Fruit fly (Drosophila melanogaster) whole organism, embryonic: ENCODE measurements around the gene MED22.

Source experiments
- Abd-B ChIP-seq: fragments of 200-800 bp; sonication (Bioruptor generic); optimal IDR thresholded peaks from 2 replicates; lab custom pipeline; 2018; ENCODE audit warnings: missing biosample characterization, mild to moderate bottlenecking, missing genetic modification characterization, moderate library complexity
- Antp ChIP-seq: fragments of 200-800 bp; sonication (Bioruptor generic); optimal IDR thresholded peaks from 3 replicates; lab custom pipeline; 2016; ENCODE audit warnings: missing biosample characterization, missing genetic modification characterization
- Atf-2 ChIP-seq: fragments of 200-800 bp; sonication (Bioruptor generic); optimal IDR thresholded peaks from 2 replicates; lab custom pipeline; 2016; ENCODE audit warnings: missing biosample characterization, missing genetic modification characterization
- Awh ChIP-seq: fragments of 200-800 bp; sonication (Bioruptor generic); IDR thresholded peaks from 2 replicates; pipeline ENCODE4, ENCODE4 v1.3.6; 2022; ENCODE audit warnings: missing biosample characterization, missing genetic modification characterization
- Blimp-1 ChIP-seq: fragments of 200-800 bp; sonication (Bioruptor generic); optimal IDR thresholded peaks from 3 replicates; lab custom pipeline; 2018; ENCODE audit warnings: missing biosample characterization, missing genetic modification characterization, mild to moderate bottlenecking, moderate library complexity, missing genetic modification reagents
- CG10274 ChIP-seq: fragments of 200-800 bp; sonication (Bioruptor generic); optimal IDR thresholded peaks from 3 replicates; lab custom pipeline; 2017; ENCODE audit warnings: missing biosample characterization, mild to moderate bottlenecking, missing genetic modification characterization
- CG12219 ChIP-seq: fragments of 200-800 bp; sonication (Bioruptor generic); optimal IDR thresholded peaks from 3 replicates; lab custom pipeline; 2018; ENCODE audit warnings: missing biosample characterization, mild to moderate bottlenecking, missing genetic modification characterization
- CG12659 ChIP-seq: fragments of 200-800 bp; sonication (Bioruptor generic); optimal IDR thresholded peaks from 3 replicates; lab custom pipeline; 2017; ENCODE audit warnings: mild to moderate bottlenecking, missing biosample characterization, missing genetic modification reagents, missing genetic modification characterization
- CG14014 ChIP-seq: fragments of 200-800 bp; sonication (Bioruptor generic); IDR thresholded peaks from 2 replicates; pipeline ENCODE4 v1.3.6; 2022; ENCODE audit warnings: missing biosample characterization, missing genetic modification characterization
- CG15514 ChIP-seq: fragments of 200-800 bp; sonication (Bioruptor generic); optimal IDR thresholded peaks from 3 replicates; lab custom pipeline; 2017; ENCODE audit warnings: missing biosample characterization, missing genetic modification characterization, mild to moderate bottlenecking, moderate library complexity, missing genetic modification reagents
- CG1603 ChIP-seq: fragments of 200-800 bp; sonication (Bioruptor generic); optimal IDR thresholded peaks from 2 replicates; lab custom pipeline; 2019; ENCODE audit warnings: missing biosample characterization, mild to moderate bottlenecking, missing genetic modification characterization, moderate library complexity
- CG18262 ChIP-seq: fragments of 200-800 bp; optimal IDR thresholded peaks from 3 replicates; lab custom pipeline; 2019; ENCODE audit warnings: missing biosample characterization, mild to moderate bottlenecking, missing genetic modification characterization, moderate library complexity
- CG2120 ChIP-seq: fragments of 200-800 bp; sonication (Bioruptor generic); optimal IDR thresholded peaks from 3 replicates; lab custom pipeline; 2016; ENCODE audit warnings: missing biosample characterization, missing genetic modification characterization
- CG2678 ChIP-seq: fragments of 200-800 bp; sonication (Bioruptor generic); optimal IDR thresholded peaks from 3 replicates; lab custom pipeline; 2019; ENCODE audit warnings: missing biosample characterization, mild to moderate bottlenecking, missing genetic modification characterization, moderate library complexity
- CG2889 ChIP-seq: fragments of 200-800 bp; sonication (Bioruptor generic); IDR thresholded peaks from 3 replicates; pipeline ENCODE4 v1.3.6; 2022; ENCODE audit warnings: missing biosample characterization, missing genetic modification characterization
- CG30020 ChIP-seq: fragments of 200-800 bp; optimal IDR thresholded peaks from 2 replicates; lab custom pipeline; 2019; ENCODE audit warnings: missing biosample characterization, mild to moderate bottlenecking, missing genetic modification characterization, moderate library complexity
- CG30403 ChIP-seq: fragments of 200-800 bp; sonication (Bioruptor generic); optimal IDR thresholded peaks from 3 replicates; lab custom pipeline; 2016; ENCODE audit warnings: missing biosample characterization, missing genetic modification characterization
- CG32532 ChIP-seq: fragments of 200-800 bp; sonication (Bioruptor generic); IDR thresholded peaks from 2 replicates; pipeline ENCODE4 v1.3.6; 2022; ENCODE audit warnings: missing biosample characterization, missing genetic modification characterization
- CG7556 ChIP-seq: fragments of 200-800 bp; sonication (Bioruptor generic); optimal IDR thresholded peaks from 2 replicates; lab custom pipeline; 2017; ENCODE audit warnings: missing biosample characterization, mild to moderate bottlenecking, missing genetic modification characterization
- CG7839 ChIP-seq: fragments of 200-800 bp; sonication (Bioruptor generic); optimal IDR thresholded peaks from 3 replicates; lab custom pipeline; 2018; ENCODE audit warnings: missing biosample characterization, mild to moderate bottlenecking, missing genetic modification characterization, moderate library complexity
- CkIIα-i1 ChIP-seq: fragments of 200-800 bp; sonication (Bioruptor generic); IDR thresholded peaks from 2 replicates; pipeline ENCODE4 v1.3.6; 2022; ENCODE audit warnings: missing biosample characterization, missing genetic modification characterization
- Doc2 ChIP-seq: fragments of 200-800 bp; sonication (Bioruptor generic); IDR thresholded peaks from 2 replicates; pipeline ENCODE4 v1.3.6; 2022; ENCODE audit warnings: missing biosample characterization, missing genetic modification characterization
- GATAe ChIP-seq: fragments of 200-800 bp; sonication (Bioruptor generic); conservative IDR thresholded peaks from 2 replicates; pipeline ENCODE4 v1.3.6; 2022; ENCODE audit warnings: missing biosample characterization, missing genetic modification characterization
- HLH3B ChIP-seq: fragments of 200-800 bp; sonication (Bioruptor generic); IDR thresholded peaks from 2 replicates; pipeline ENCODE4 v1.3.6; 2022; ENCODE audit warnings: missing biosample characterization, missing genetic modification characterization
- Hr3 ChIP-seq: fragments of 200-800 bp; sonication (Bioruptor generic); optimal IDR thresholded peaks from 3 replicates; lab custom pipeline; 2016; ENCODE audit warnings: missing biosample characterization, missing genetic modification characterization
- Med ChIP-seq: fragments of 200-800 bp; sonication (Bioruptor generic); peaks from one replicate; lab custom pipeline; 2016; ENCODE audit warnings: missing biosample characterization, missing genetic modification characterization, mild to moderate bottlenecking, inconsistent platforms, moderate library complexity
- Mes4 ChIP-seq: fragments of 200-800 bp; sonication (Bioruptor generic); optimal IDR thresholded peaks from 2 replicates; lab custom pipeline; 2016; ENCODE audit warnings: missing biosample characterization, missing genetic modification characterization
- Nf-YB ChIP-seq: fragments of 200-800 bp; sonication (Bioruptor generic); optimal IDR thresholded peaks from 3 replicates; lab custom pipeline; 2019; ENCODE audit warnings: missing biosample characterization, mild to moderate bottlenecking, missing genetic modification characterization, moderate library complexity
- Nf-YC ChIP-seq: fragments of 200-800 bp; optimal IDR thresholded peaks from 3 replicates; lab custom pipeline; 2019; ENCODE audit warnings: missing biosample characterization, mild to moderate bottlenecking, missing genetic modification characterization, moderate library complexity
- Rfx ChIP-seq: fragments of 200-800 bp; sonication (Bioruptor generic); IDR thresholded peaks from 2 replicates; pipeline ENCODE4 v1.3.6; 2022; ENCODE audit warnings: missing biosample characterization, missing genetic modification characterization
- Rx ChIP-seq: fragments of 200-800 bp; sonication (Bioruptor generic); IDR thresholded peaks from 2 replicates; pipeline ENCODE4 v1.3.6; 2022; ENCODE audit warnings: missing biosample characterization, missing genetic modification characterization
- Six4 ChIP-seq: fragments of 200-800 bp; sonication (Bioruptor generic); optimal IDR thresholded peaks from 2 replicates; lab custom pipeline; 2016; ENCODE audit warnings: missing biosample characterization, missing genetic modification characterization
- Sry-δ ChIP-seq: fragments of 200-800 bp; sonication (Bioruptor generic); optimal IDR thresholded peaks from 2 replicates; lab custom pipeline; 2016; ENCODE audit warnings: missing biosample characterization, missing genetic modification characterization
- aop ChIP-seq: fragments of 200-800 bp; sonication (Bioruptor generic); IDR thresholded peaks from 2 replicates; pipeline ENCODE4 v1.3.6; 2022; ENCODE audit warnings: missing biosample characterization, missing genetic modification characterization
- ara ChIP-seq: fragments of 200-800 bp; sonication (Bioruptor generic); IDR thresholded peaks from 2 replicates; pipeline ENCODE4 v1.3.6; 2022; ENCODE audit warnings: missing biosample characterization, missing genetic modification characterization
- bab2 ChIP-seq: fragments of 200-800 bp; sonication (Bioruptor generic); optimal IDR thresholded peaks from 2 replicates; lab custom pipeline; 2016; ENCODE audit warnings: missing biosample characterization, missing genetic modification characterization
- bsh ChIP-seq, 2 experiments: fragments of 200-800 bp; sonication (Bioruptor generic); optimal IDR thresholded peaks; 2 replicates each; lab custom pipeline; 2017 to 2018; ENCODE audit warnings: mild to moderate bottlenecking in 2 of 2, missing biosample characterization in 2 of 2, missing genetic modification characterization in 2 of 2, moderate library complexity in 1 of 2
- crol ChIP-seq: fragments of 200-800 bp; sonication (Bioruptor generic); IDR thresholded peaks from 2 replicates; pipeline ENCODE4 v1.3.6; 2022; ENCODE audit warnings: missing biosample characterization, missing genetic modification characterization
- dysf ChIP-seq: fragments of 200-800 bp; sonication (Bioruptor generic); IDR thresholded peaks from 3 replicates; pipeline ENCODE4 v1.3.6; 2022; ENCODE audit warnings: missing biosample characterization, missing genetic modification characterization
- en ChIP-seq: fragments of 200-800 bp; sonication (Bioruptor generic); optimal IDR thresholded peaks from 2 replicates; lab custom pipeline; 2016; ENCODE audit warnings: missing biosample characterization, missing genetic modification characterization
- fu2 ChIP-seq: fragments of 200-800 bp; sonication (Bioruptor generic); optimal IDR thresholded peaks from 2 replicates; lab custom pipeline; 2016; ENCODE audit warnings: missing biosample characterization, missing genetic modification characterization
- gcm ChIP-seq: fragments of 200-800 bp; sonication (Bioruptor generic); optimal IDR thresholded peaks from 2 replicates; lab custom pipeline; 2019; ENCODE audit warnings: missing biosample characterization, mild to moderate bottlenecking, missing genetic modification characterization, moderate library complexity
- ham ChIP-seq: fragments of 200-800 bp; sonication (Bioruptor generic); IDR thresholded peaks from 2 replicates; pipeline ENCODE4 v1.3.6; 2022; ENCODE audit warnings: missing biosample characterization, missing genetic modification characterization
- nom ChIP-seq: fragments of 200-800 bp; sonication (Bioruptor generic); optimal IDR thresholded peaks from 2 replicates; lab custom pipeline; 2017; ENCODE audit warnings: missing biosample characterization, missing genetic modification characterization, mild to moderate bottlenecking, moderate library complexity, missing genetic modification reagents
- otp ChIP-seq: fragments of 200-800 bp; sonication (Bioruptor generic); IDR thresholded peaks from 3 replicates; pipeline ENCODE4, ENCODE4 v1.3.6; 2022; ENCODE audit warnings: missing biosample characterization, missing genetic modification characterization
- ranshi ChIP-seq: fragments of 200-800 bp; sonication (Bioruptor generic); IDR thresholded peaks from 2 replicates; pipeline ENCODE4 v1.3.6; 2022; ENCODE audit warnings: missing biosample characterization, missing genetic modification characterization
- ro ChIP-seq: fragments of 200-800 bp; sonication (Bioruptor generic); IDR thresholded peaks from 2 replicates; pipeline ENCODE4 v1.3.6; 2022; ENCODE audit warnings: missing biosample characterization, missing genetic modification characterization
- slbo ChIP-seq: fragments of 200-800 bp; sonication (Bioruptor generic); IDR thresholded peaks from 2 replicates; pipeline ENCODE4 v1.3.6; 2022; ENCODE audit warnings: missing biosample characterization, missing genetic modification characterization
- slp2 ChIP-seq: fragments of 200-800 bp; sonication (Bioruptor generic); optimal IDR thresholded peaks from 2 replicates; lab custom pipeline; 2016; ENCODE audit warnings: missing biosample characterization, missing genetic modification characterization
- zfh1 ChIP-seq: fragments of 200-800 bp; sonication (Bioruptor generic); IDR thresholded peaks from 3 replicates; pipeline ENCODE4 v1.3.6; 2022; ENCODE audit warnings: missing biosample characterization, missing genetic modification characterization
- zfh2 ChIP-seq: fragments of 200-800 bp; sonication (Bioruptor generic); optimal IDR thresholded peaks from 2 replicates; lab custom pipeline; 2016; ENCODE audit warnings: missing biosample characterization, missing genetic modification characterization

Gene MED22

dm6 chrX:947450-948284 is 19.7 kb downstream of the MED22 start, which contains the start of gene CG3699 (continued):
- TF ChIP-seq gcm (GFP tag; lab: Kevin White, UChicago) (no peak), CG1603 (tag; lab: Kevin White, UChicago) (no peak), GATAe (peak; percentile 54), nom (GFP tag; lab: Kevin White, UChicago) (no peak), CG10274 (GFP tag; lab: Kevin White, UChicago) (peak; percentile 6), aop (GFP tag; lab: Robert Waterston, UW) (no peak), CG12219 (GFP tag; lab: Kevin White, UChicago) (peak; percentile 8), Abd-B (peak; percentile 18), CG30403 (GFP tag; lab: Kevin White, UChicago) (peak; percentile 58), CkIIα-i1 (no peak), CG2120 (peak; percentile 75), Nf-YB (peak; percentile 11), crol (GFP tag; lab: Robert Waterston, UW) (no peak), Hr3 (peak; percentile 28), ara (GFP tag; lab: Robert Waterston, UW) (no peak), Doc2 (GFP tag; lab: Robert Waterston, UW) (no peak), ham (0 out of 2 replicates have a peak, but pooled peaks have one; percentile 31), CG18262 (tag; lab: Kevin White, UChicago) (peak; percentile 28), Med (peak; percentile 68), CG7556 (GFP tag; lab: Kevin White, UChicago) (peak; percentile 43), CG12659 (peak; percentile 53), Blimp-1 (GFP tag; lab: Kevin White, UChicago) (peak; percentile 26), Nf-YC (tag; lab: Kevin White, UChicago) (peak; percentile 22), CG32532 (GFP tag; lab: Robert Waterston, UW) (peak; percentile 42; the same call in 1 of the 2 replicates), CG15514 (GFP tag; lab: Kevin White, UChicago) (peak; percentile 29), Mes4 (GFP tag; lab: Kevin White, UChicago) (no peak), CG14014 (GFP tag; lab: Robert Waterston, UW) (peak; percentile 46; the same call in 1 of the 2 replicates), Atf-2 (GFP tag; lab: Kevin White, UChicago) (no peak), zfh2 (GFP tag; lab: Kevin White, UChicago) (peak; percentile 47)

- TF ChIP-seq Antp (GFP tag; lab: Kevin White, UChicago) (peak; percentile 45), bsh (GFP tag; optimal IDR thresholded peaks at IDR 0.05; lab: Kevin White, UChicago) (no peak), CG15514 (GFP tag; lab: Kevin White, UChicago) (peak; percentile 27), bab2 (peak; percentile 23), zfh1 (GFP tag; lab: Robert Waterston, UW) (0 out of 3 replicates have a peak, but pooled peaks have one; percentile 41), dysf (GFP tag; lab: Robert Waterston, UW) (peak; percentile 68), CG30020 (tag; lab: Kevin White, UChicago) (no peak), otp (GFP tag; lab: Robert Waterston, UW) (0 out of 3 replicates have a peak, but pooled peaks have one; percentile 20), fu2 (GFP tag; lab: Kevin White, UChicago) (peak; percentile 13), Rfx (GFP tag; lab: Robert Waterston, UW) (peak; percentile 76), ranshi (GFP tag; lab: Robert Waterston, UW) (0 out of 2 replicates have a peak, but pooled peaks have one; percentile 26), en (GFP tag; lab: Kevin White, UChicago) (no peak), Awh (GFP tag; lab: Robert Waterston, UW) (no peak), Rx (GFP tag; lab: Robert Waterston, UW) (no peak), CG2678 (tag; lab: Kevin White, UChicago) (peak; percentile 42), CG2889 (GFP tag; lab: Robert Waterston, UW) (0 out of 3 replicates have a peak, but pooled peaks have one; percentile 32), Sry-δ (no peak), HLH3B (GFP tag; lab: Robert Waterston, UW) (0 out of 2 replicates have a peak, but pooled peaks have one; percentile 19), slbo (GFP tag; lab: Robert Waterston, UW) (peak; percentile 69), ro (no peak), slp2 (GFP tag; lab: Kevin White, UChicago) (no peak), Six4 (GFP tag; lab: Kevin White, UChicago) (no peak), CG7839 (tag; lab: Kevin White, UChicago) (peak; percentile 34)
These were observed 20.3 kb downstream of the MED22 start for dm6 chrX:948285-948556.
